Fruit fly (Drosophila melanogaster) whole organism: Measurements from ENCODE around the gene CG11619.

Experiments
- Dll ChIP-seq: fragments of >200 bp; optimal IDR thresholded peaks from 2 replicates; lab custom pipeline; 2017
- EcR ChIP-seq, 2 experiments: fragments of >200 bp; optimal IDR thresholded peaks; 2 replicates each; lab custom pipeline; 2017; ENCODE audit warnings: missing biosample characterization in 2 of 2, missing genetic modification characterization in 2 of 2, missing genetic modification reagents in 2 of 2

DNA sequence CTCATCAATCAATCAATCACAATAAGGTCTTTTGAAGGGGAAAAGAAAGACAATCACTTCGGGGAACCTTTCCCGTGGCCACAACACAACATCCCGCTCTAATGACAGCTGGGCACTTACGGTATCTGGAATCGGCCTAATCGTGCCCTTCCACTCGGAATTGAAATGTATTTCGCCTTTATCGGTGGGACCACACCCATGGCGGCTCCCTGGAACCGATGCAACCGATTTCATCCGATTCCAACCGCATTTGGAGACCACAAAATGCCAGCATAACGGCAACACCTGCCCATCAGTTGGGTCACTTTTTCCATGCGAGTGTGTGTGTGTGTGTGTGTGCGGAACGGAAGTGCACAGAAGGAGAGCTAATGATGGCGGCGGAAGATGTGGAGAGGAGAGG is 44.6 kb upstream of the CG11619 start:
- TF ChIP-seq Dll (lab: Kevin White, UChicago), result no peak
- no peak for TF ChIP-seq EcR (GFP tag; optimal IDR thresholded peaks at IDR 0.05; lab: Kevin White, UChicago)
